Worm (Caenorhabditis elegans) whole organism, L1 larva: ENCODE measurements around the gene srw-76.
A peak's percentile ranks its signal among the peaks of the same experiment; 100 is the strongest.

Source experiments
- C34B4.2 ChIP-seq: sonication (generic microtip); optimal IDR thresholded peaks from 2 replicates; lab custom pipeline; 2017; ENCODE audit warnings: mild to moderate bottlenecking, missing genetic modification characterization, missing compliant biosample characterization
- F16B12.6 ChIP-seq: fragments of 150-350 bp; optimal IDR thresholded peaks from 2 replicates; lab custom pipeline; 2014; ENCODE audit warnings: missing biosample characterization, missing genetic modification characterization
- aha-1 ChIP-seq: fragments of 150-350 bp; optimal IDR thresholded peaks from 2 replicates; lab custom pipeline; 2014; ENCODE audit warnings: missing biosample characterization, missing genetic modification characterization
- alr-1 ChIP-seq: fragments of 200-800 bp; sonication (Bioruptor generic); optimal IDR thresholded peaks from 2 replicates; lab custom pipeline; 2018; ENCODE audit warnings: borderline replicate concordance, mild to moderate bottlenecking, missing genetic modification characterization, missing compliant biosample characterization
- ama-1 ChIP-seq: fragments of 150-350 bp; optimal IDR thresholded peaks from 2 replicates; lab custom pipeline; 2014
- blmp-1 ChIP-seq: fragments of 150-350 bp; optimal IDR thresholded peaks from 2 replicates; lab custom pipeline; 2014; ENCODE audit warnings: missing biosample characterization, missing genetic modification characterization
- ceh-63 ChIP-seq: fragments of 200-800 bp; sonication (Bioruptor generic); optimal IDR thresholded peaks from 2 replicates; lab custom pipeline; 2018; ENCODE audit warnings: mild to moderate bottlenecking, missing genetic modification characterization, missing compliant biosample characterization
- ceh-88 ChIP-seq: fragments of 200-800 bp; sonication (Bioruptor generic); IDR thresholded peaks from 2 replicates; pipeline ENCODE4 v1.3.6; 2022; ENCODE audit warnings: missing genetic modification characterization, missing compliant biosample characterization
- dsc-1 ChIP-seq: sonication (generic microtip); optimal IDR thresholded peaks from 2 replicates; lab custom pipeline; 2016; ENCODE audit warnings: mild to moderate bottlenecking, missing genetic modification characterization, missing compliant biosample characterization
- efl-1 ChIP-seq, 4 experiments: fragments of 150-350 bp; optimal IDR thresholded peaks in 3 of 4; peaks in 1 of 4; 1 replicate in 1 of 4; 2 replicates in 3 of 4; lab custom pipeline; 2014; ENCODE audit warnings: missing biosample characterization in 2 of 4, missing genetic modification characterization in 2 of 4, missing genetic modification reagents in 2 of 4
- egl-27 ChIP-seq, 2 experiments: fragments of 150-350 bp in 1 of 2; sonication (generic microtip); optimal IDR thresholded peaks; 3 replicates each; lab custom pipeline; 2017 to 2018; ENCODE audit warnings: missing biosample characterization in 2 of 2, missing genetic modification characterization in 2 of 2, missing genetic modification reagents in 2 of 2
- elt-2 ChIP-seq: sonication (generic microtip); optimal IDR thresholded peaks from 2 replicates; lab custom pipeline; 2016; ENCODE audit warnings: missing genetic modification characterization, mild to moderate bottlenecking, inconsistent platforms, missing compliant biosample characterization, missing genetic modification reagents
- elt-3 ChIP-seq, 6 experiments: fragments of 150-350 bp in 1 of 6; sonication (generic microtip); optimal IDR thresholded peaks; 2 replicates each; lab custom pipeline; 2017 to 2018; ENCODE audit warnings: missing biosample characterization in 6 of 6, missing genetic modification characterization in 6 of 6, inconsistent platforms in 1 of 6
- ets-5 ChIP-seq: fragments of 200-800 bp; sonication (Bioruptor generic); IDR thresholded peaks from 2 replicates; pipeline ENCODE4 v1.3.6; 2022; ENCODE audit warnings: missing genetic modification characterization, missing compliant biosample characterization
- fos-1 ChIP-seq: fragments of 150-350 bp; optimal IDR thresholded peaks from 2 replicates; lab custom pipeline; 2014; ENCODE audit warnings: missing biosample characterization, missing genetic modification characterization
- hlh-17 ChIP-seq: fragments of 200-800 bp; sonication (Bioruptor generic); optimal IDR thresholded peaks from 2 replicates; lab custom pipeline; 2018; ENCODE audit warnings: missing genetic modification characterization, mild to moderate bottlenecking, missing compliant biosample characterization, moderate library complexity, borderline replicate concordance
- jun-1 ChIP-seq: fragments of 150-350 bp; optimal IDR thresholded peaks from 2 replicates; lab custom pipeline; 2014; ENCODE audit warnings: missing biosample characterization, missing genetic modification reagents, missing genetic modification characterization
- lin-14 ChIP-seq: fragments of 200-800 bp; sonication (Bioruptor generic); optimal IDR thresholded peaks from 2 replicates; lab custom pipeline; 2018; ENCODE audit warnings: mild to moderate bottlenecking, missing genetic modification characterization, moderate library complexity, missing compliant biosample characterization
- lin-35 ChIP-seq, 2 experiments: fragments of 150-350 bp; optimal IDR thresholded peaks; 2 replicates each; lab custom pipeline; 2014; ENCODE audit warnings: missing biosample characterization in 2 of 2, missing genetic modification characterization in 2 of 2, missing genetic modification reagents in 2 of 2
- lin-39 ChIP-seq: fragments of 150-350 bp; optimal IDR thresholded peaks from 2 replicates; lab custom pipeline; 2014; ENCODE audit warnings: missing biosample characterization, missing genetic modification reagents, missing genetic modification characterization
- lsy-2 ChIP-seq, 2 experiments: fragments of 150-350 bp; optimal IDR thresholded peaks; 2 replicates each; lab custom pipeline; 2014; ENCODE audit warnings: missing biosample characterization in 2 of 2, missing genetic modification characterization in 2 of 2
- nhr-11 ChIP-seq: fragments of 150-350 bp; optimal IDR thresholded peaks from 2 replicates; lab custom pipeline; 2014; ENCODE audit warnings: missing biosample characterization, missing genetic modification characterization
- nhr-19 ChIP-seq: fragments of 200-800 bp; sonication (Bioruptor generic); conservative IDR thresholded peaks from 2 replicates; pipeline ENCODE4 v1.3.6; 2022; ENCODE audit warnings: missing genetic modification characterization, missing compliant biosample characterization
- nhr-20 ChIP-seq: sonication (generic microtip); optimal IDR thresholded peaks from 2 replicates; lab custom pipeline; 2016; ENCODE audit warnings: mild to moderate bottlenecking, missing genetic modification characterization, missing compliant biosample characterization
- nhr-237 ChIP-seq: fragments of 150-350 bp; optimal IDR thresholded peaks from 2 replicates; lab custom pipeline; 2014; ENCODE audit warnings: missing biosample characterization, missing genetic modification characterization
- nhr-28 ChIP-seq: fragments of 150-350 bp; optimal IDR thresholded peaks from 2 replicates; lab custom pipeline; 2014; ENCODE audit warnings: missing biosample characterization, missing genetic modification characterization
- nhr-47 ChIP-seq: sonication (generic microtip); optimal IDR thresholded peaks from 2 replicates; lab custom pipeline; 2016; ENCODE audit warnings: mild to moderate bottlenecking, missing genetic modification characterization, moderate library complexity, missing compliant biosample characterization
- nhr-71 ChIP-seq: sonication (generic microtip); optimal IDR thresholded peaks from 2 replicates; lab custom pipeline; 2016; ENCODE audit warnings: mild to moderate bottlenecking, missing genetic modification characterization, moderate library complexity, missing compliant biosample characterization
- nhr-77 ChIP-seq: fragments of 150-350 bp; optimal IDR thresholded peaks from 2 replicates; lab custom pipeline; 2014; ENCODE audit warnings: missing biosample characterization, missing genetic modification characterization
- nhr-84 ChIP-seq: sonication (generic microtip); optimal IDR thresholded peaks from 2 replicates; lab custom pipeline; 2017; ENCODE audit warnings: missing biosample characterization, missing genetic modification characterization
- nhr-90 ChIP-seq: sonication (generic microtip); optimal IDR thresholded peaks from 2 replicates; lab custom pipeline; 2016; ENCODE audit warnings: mild to moderate bottlenecking, missing genetic modification characterization, missing compliant biosample characterization; ENCODE audit not compliant: poor library complexity
- pag-3 ChIP-seq: sonication (generic microtip); optimal IDR thresholded peaks from 2 replicates; lab custom pipeline; 2017; ENCODE audit warnings: missing genetic modification characterization, mild to moderate bottlenecking, missing compliant biosample characterization, antibody characterized with exemption, borderline replicate concordance; ENCODE audit not compliant: insufficient read depth
- rnt-1 ChIP-seq: sonication (generic microtip); optimal IDR thresholded peaks from 2 replicates; lab custom pipeline; 2016; ENCODE audit warnings: mild to moderate bottlenecking, missing genetic modification characterization, moderate library complexity, missing compliant biosample characterization
- skn-1 ChIP-seq: fragments of 150-350 bp; optimal IDR thresholded peaks from 2 replicates; lab custom pipeline; 2014; ENCODE audit warnings: missing biosample characterization, missing genetic modification characterization
- snpc-4 ChIP-seq: fragments of 150-350 bp; optimal IDR thresholded peaks from 2 replicates; lab custom pipeline; 2014; ENCODE audit warnings: missing biosample characterization, missing genetic modification characterization
- snu-23 ChIP-seq: sonication (generic microtip); optimal IDR thresholded peaks from 2 replicates; lab custom pipeline; 2016; ENCODE audit warnings: missing genetic modification characterization, missing compliant biosample characterization
- sptf-1 ChIP-seq: fragments of 150-350 bp; optimal IDR thresholded peaks from 2 replicates; lab custom pipeline; 2014; ENCODE audit warnings: missing biosample characterization, missing genetic modification characterization
- sup-37 ChIP-seq: fragments of 200-800 bp; sonication (Bioruptor generic); optimal IDR thresholded peaks from 2 replicates; lab custom pipeline; 2018; ENCODE audit warnings: mild to moderate bottlenecking, missing genetic modification characterization, missing compliant biosample characterization
- swsn-7 ChIP-seq: sonication (generic microtip); optimal IDR thresholded peaks from 2 replicates; lab custom pipeline; 2016; ENCODE audit warnings: missing genetic modification characterization, missing compliant biosample characterization
- unc-130 ChIP-seq: fragments of 150-350 bp; optimal IDR thresholded peaks from 2 replicates; lab custom pipeline; 2017; ENCODE audit warnings: missing biosample characterization, missing genetic modification characterization, inconsistent platforms
- unc-62 ChIP-seq: fragments of 150-350 bp; optimal IDR thresholded peaks from 2 replicates; lab custom pipeline; 2014; ENCODE audit warnings: missing biosample characterization, missing genetic modification reagents, missing genetic modification characterization
- unc-86 ChIP-seq: sonication (generic microtip); optimal IDR thresholded peaks from 2 replicates; lab custom pipeline; 2016; ENCODE audit warnings: missing genetic modification characterization, missing compliant biosample characterization
- vab-15 ChIP-seq: sonication (generic microtip); optimal IDR thresholded peaks from 2 replicates; lab custom pipeline; 2017; ENCODE audit warnings: missing genotype, mild to moderate bottlenecking, missing genetic modification characterization, missing compliant biosample characterization
- zip-4 ChIP-seq: fragments of 200-800 bp; sonication (Bioruptor generic); optimal IDR thresholded peaks from 2 replicates; lab custom pipeline; 2018; ENCODE audit warnings: mild to moderate bottlenecking, missing genetic modification characterization, moderate library complexity, missing compliant biosample characterization
- ztf-11 ChIP-seq, 2 experiments: sonication (generic microtip); optimal IDR thresholded peaks; 2 replicates each; lab custom pipeline; 2016 to 2017; ENCODE audit warnings: missing genetic modification characterization in 2 of 2, missing biosample characterization in 1 of 2, missing compliant biosample characterization in 1 of 2
- ztf-4 ChIP-seq: fragments of 150-350 bp; optimal IDR thresholded peaks from 2 replicates; lab custom pipeline; 2014; ENCODE audit warnings: missing biosample characterization, missing genetic modification characterization

srw-76 gene

DNA sequence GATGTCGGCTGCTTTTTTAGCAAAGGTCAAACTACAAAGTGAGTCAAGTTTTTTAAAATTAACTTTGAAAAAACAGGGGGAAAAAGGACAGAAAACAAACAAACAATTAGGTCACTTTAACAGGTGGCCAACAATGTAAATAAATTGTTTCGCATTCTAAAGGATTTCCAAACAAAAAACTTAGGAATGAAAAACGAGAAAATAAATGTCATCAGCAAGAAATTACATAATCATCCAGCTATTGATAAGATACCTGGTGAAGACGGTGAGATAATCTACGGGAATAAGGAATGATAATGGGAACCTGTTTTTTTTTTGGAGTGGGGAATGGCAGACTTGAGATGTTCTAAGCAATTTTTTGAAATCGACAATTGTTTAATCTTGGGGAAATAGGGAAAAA lies 42.0 kb downstream of the srw-76 start:
- TF ChIP-seq elt-3 (tag; optimal IDR thresholded peaks at IDR 0.05; lab: Kevin White, UChicago) (peak in 1 of 6 experiments; percentile 19), unc-130 (tag; lab: Kevin White, UChicago) (no peak)

DNA sequence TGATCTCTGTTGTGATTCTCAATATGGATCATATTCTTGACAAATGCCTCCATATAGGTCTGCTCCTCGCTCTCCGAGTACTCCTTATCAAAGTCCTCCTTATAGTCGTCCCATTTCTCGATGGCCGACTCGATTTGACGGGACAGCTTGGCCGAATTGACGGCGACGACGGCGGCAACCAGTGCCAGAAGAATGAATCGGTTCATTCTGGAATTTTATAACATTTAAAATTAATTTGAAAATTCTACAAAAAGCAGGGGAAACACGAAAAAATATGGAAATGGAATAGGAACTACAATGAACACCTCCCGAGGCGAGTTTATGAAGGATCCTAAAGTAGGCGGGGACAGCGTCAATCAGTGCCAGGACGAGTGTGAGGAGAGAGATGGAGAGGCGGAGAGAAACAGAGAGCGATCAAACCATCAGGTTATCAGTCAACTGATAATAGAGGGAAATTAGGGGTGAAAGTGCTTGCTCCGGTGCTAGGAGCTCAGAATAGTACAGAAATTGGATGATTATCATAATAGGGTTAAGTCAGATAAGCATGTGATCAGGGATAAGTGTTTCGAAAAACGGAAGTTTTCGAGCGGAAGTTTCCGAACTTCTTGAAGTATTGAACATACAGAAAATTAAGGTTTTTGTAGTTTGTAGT lies 42.8 kb downstream of the srw-76 start, which contains the start of gene cpl-1:
TSS of gene cpl-1 (minus strand) at position 207 of the 652 bp plus-strand sequence.
- TF ChIP-seq elt-3 (tag; optimal IDR thresholded peaks at IDR 0.05; lab: Kevin White, UChicago) (no peak), nhr-19 (GFP tag; lab: Robert Waterston, UW) (peak; percentile 16; the same call in 1 of the 2 replicates), rnt-1 (tag; lab: Kevin White, UChicago) (peak; percentile 37), elt-2 (tag; lab: Kevin White, UChicago) (peak; percentile 88), lin-14 (peak; percentile 24), snpc-4 (tag; lab: Kevin White, UChicago) (no peak), snu-23 (GFP tag; lab: Kevin White, UChicago) (peak; percentile 6), efl-1 (optimal IDR thresholded peaks at IDR 0.05; lab: Kevin White, UChicago) (no peak), efl-1 (GFP tag; optimal IDR thresholded peaks at IDR 0.05 in 1 of 2; lab: Kevin White, UChicago) (peak in 1 of 2 experiments; percentile 87), lin-35 (GFP tag; optimal IDR thresholded peaks at IDR 0.05; lab: Kevin White, UChicago) (peak in 1 of 2 experiments; percentile 27), nhr-20 (tag; lab: Kevin White, UChicago) (peak; percentile 23), ama-1 (lab: Kevin White, UChicago) (peak; percentile 88), nhr-71 (tag; lab: Kevin White, UChicago) (peak; percentile 45), nhr-47 (tag; lab: Kevin White, UChicago) (no peak), blmp-1 (peak; percentile 4), nhr-90 (tag; lab: Kevin White, UChicago) (peak; percentile 36), egl-27 (tag; optimal IDR thresholded peaks at IDR 0.05; lab: Kevin White, UChicago) (no peak), ets-5 (GFP tag; lab: Robert Waterston, UW) (no peak), jun-1 (tag; lab: Kevin White, UChicago) (peak; percentile 18), nhr-11 (tag; lab: Kevin White, UChicago) (no peak)

DNA sequence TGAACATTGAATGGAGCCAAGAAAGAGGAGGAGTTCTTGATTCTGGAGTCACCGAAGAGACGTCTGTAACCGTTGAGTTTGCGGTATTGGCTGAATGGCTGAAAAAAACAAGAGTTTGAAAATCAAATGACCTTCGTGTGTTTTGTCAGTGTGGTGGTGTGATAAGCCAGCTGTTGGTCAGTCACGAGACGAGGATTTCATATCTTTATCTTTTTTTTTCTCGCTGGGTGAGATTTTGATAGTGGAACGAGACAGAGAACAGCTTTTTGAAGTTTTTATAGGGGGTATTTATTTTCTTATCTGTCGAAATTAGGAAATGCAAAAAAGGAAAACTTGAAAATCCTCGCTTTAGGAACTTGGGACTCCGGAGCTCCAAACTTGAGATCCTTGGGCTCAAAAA lies 43.6 kb downstream of the srw-76 start:
- TF ChIP-seq nhr-28 (tag; lab: Kevin White, UChicago) (no peak), unc-86 (no peak), pag-3 (tag; lab: Kevin White, UChicago) (no peak), fos-1 (tag; lab: Kevin White, UChicago) (no peak), egl-27 (tag; optimal IDR thresholded peaks at IDR 0.05; lab: Kevin White, UChicago) (no peak), unc-130 (tag; lab: Kevin White, UChicago) (no peak), ceh-88 (GFP tag; lab: Robert Waterston, UW) (no peak), aha-1 (no peak), vab-15 (tag; lab: Kevin White, UChicago) (no peak), dsc-1 (tag; lab: Kevin White, UChicago) (no peak), nhr-19 (GFP tag; lab: Robert Waterston, UW) (peak; percentile 48), hlh-17 (no peak), ets-5 (GFP tag; lab: Robert Waterston, UW) (no peak), lsy-2 (tag; optimal IDR thresholded peaks at IDR 0.05; lab: Kevin White, UChicago) (peak; percentile 16), sup-37 (no peak), ztf-11 (tag; optimal IDR thresholded peaks at IDR 0.05; lab: Kevin White, UChicago) (no peak), nhr-84 (tag; lab: Kevin White, UChicago) (no peak), elt-3 (tag; optimal IDR thresholded peaks at IDR 0.05; lab: Kevin White, UChicago) (peak in 1 of 6 experiments; percentile 47), nhr-77 (no peak), sptf-1 (tag; lab: Kevin White, UChicago) (no peak), F16B12.6 (tag; lab: Kevin White, UChicago) (no peak), blmp-1 (peak; percentile 24), unc-62 (GFP tag; lab: Kevin White, UChicago) (no peak), ceh-63 (GFP tag; lab: Kevin White, UChicago) (no peak), ztf-4 (no peak), lin-14 (peak; percentile 41), skn-1 (tag; lab: Kevin White, UChicago) (no peak), C34B4.2 (tag; lab: Kevin White, UChicago) (no peak), jun-1 (tag; lab: Kevin White, UChicago) (no peak), nhr-237 (tag; lab: Kevin White, UChicago) (no peak), swsn-7 (no peak), alr-1 (tag; lab: Kevin White, UChicago) (no peak), lin-39 (tag; lab: Kevin White, UChicago) (no peak), zip-4 (GFP tag; lab: Kevin White, UChicago) (no peak)
